Worm (Caenorhabditis elegans) whole organism, mixed stage, embryonic: ENCODE results near the gene B0348.1.

Experiments
- M03D4.4 ChIP-seq: sonication (generic microtip); optimal IDR thresholded peaks from 2 replicates; lab custom pipeline; 2017; ENCODE audit warnings: mild to moderate bottlenecking, missing genetic modification characterization, missing compliant biosample characterization
- bed-3 ChIP-seq: fragments of 200-800 bp; sonication (Bioruptor generic); optimal IDR thresholded peaks from 3 replicates; lab custom pipeline; 2018; ENCODE audit warnings: mild to moderate bottlenecking, missing genetic modification characterization, moderate library complexity, missing compliant biosample characterization
- blmp-1 ChIP-seq: fragments of 150-350 bp; optimal IDR thresholded peaks from 2 replicates; lab custom pipeline; 2014; ENCODE audit warnings: missing biosample characterization, missing genetic modification characterization
- ceh-39 ChIP-seq: fragments of 150-350 bp; optimal IDR thresholded peaks from 2 replicates; lab custom pipeline; 2014; ENCODE audit warnings: missing biosample characterization, missing genetic modification characterization
- ceh-43 ChIP-seq: fragments of 200-800 bp; sonication (Bioruptor generic); optimal IDR thresholded peaks from 2 replicates; lab custom pipeline; 2018; ENCODE audit warnings: mild to moderate bottlenecking, missing genetic modification characterization, moderate library complexity, missing compliant biosample characterization
- ceh-83 ChIP-seq: fragments of 200-800 bp; sonication (Bioruptor generic); optimal IDR thresholded peaks from 2 replicates; lab custom pipeline; 2018; ENCODE audit warnings: mild to moderate bottlenecking, missing genetic modification characterization, missing compliant biosample characterization
- ces-1 ChIP-seq: fragments of 150-350 bp; optimal IDR thresholded peaks from 2 replicates; lab custom pipeline; 2014; ENCODE audit warnings: missing biosample characterization, missing genetic modification reagents, missing genetic modification characterization
- cnd-1 ChIP-seq: fragments of 200-800 bp; sonication (Bioruptor generic); optimal IDR thresholded peaks from 2 replicates; lab custom pipeline; 2018; ENCODE audit warnings: mild to moderate bottlenecking, missing genetic modification characterization, missing compliant biosample characterization
- drap-1 ChIP-seq: fragments of 200-800 bp; sonication (Bioruptor generic); optimal IDR thresholded peaks from 3 replicates; lab custom pipeline; 2018; ENCODE audit warnings: mild to moderate bottlenecking, missing genetic modification characterization, missing compliant biosample characterization
- elt-1 ChIP-seq: sonication (generic microtip); optimal IDR thresholded peaks from 2 replicates; lab custom pipeline; 2017; ENCODE audit warnings: missing genetic modification characterization, mild to moderate bottlenecking, missing compliant biosample characterization, antibody characterized with exemption, moderate library complexity, borderline replicate concordance; ENCODE audit not compliant: insufficient read depth
- elt-3 ChIP-seq: fragments of 150-350 bp; optimal IDR thresholded peaks from 2 replicates; lab custom pipeline; 2014; ENCODE audit warnings: missing biosample characterization, missing genetic modification characterization
- flh-1 ChIP-seq: fragments of 200-800 bp; sonication (Bioruptor generic); optimal IDR thresholded peaks from 2 replicates; lab custom pipeline; 2018; ENCODE audit warnings: mild to moderate bottlenecking, missing genetic modification characterization, moderate library complexity, missing compliant biosample characterization
- ham-2 ChIP-seq: fragments of 200-800 bp; sonication (Bioruptor generic); optimal IDR thresholded peaks from 2 replicates; lab custom pipeline; 2018; ENCODE audit warnings: mild to moderate bottlenecking, missing genetic modification characterization, missing compliant biosample characterization
- hlh-1 ChIP-seq: fragments of 150-350 bp; optimal IDR thresholded peaks from 2 replicates; lab custom pipeline; 2014; ENCODE audit warnings: missing biosample characterization, missing genetic modification reagents, missing genetic modification characterization
- lin-32 ChIP-seq: fragments of 200-800 bp; sonication (Bioruptor generic); optimal IDR thresholded peaks from 2 replicates; lab custom pipeline; 2018; ENCODE audit warnings: mild to moderate bottlenecking, missing genetic modification characterization, missing compliant biosample characterization
- lsy-2 ChIP-seq: fragments of 150-350 bp; optimal IDR thresholded peaks from 2 replicates; lab custom pipeline; 2014; ENCODE audit warnings: missing biosample characterization, missing genetic modification characterization
- mab-5 ChIP-seq: fragments of 150-350 bp; optimal IDR thresholded peaks from 2 replicates; lab custom pipeline; 2014; ENCODE audit warnings: missing biosample characterization, missing genetic modification characterization
- mep-1 ChIP-seq: fragments of 150-350 bp; optimal IDR thresholded peaks from 2 replicates; lab custom pipeline; 2017; ENCODE audit warnings: missing biosample characterization, missing genetic modification reagents, missing genetic modification characterization, inconsistent platforms
- mls-2 ChIP-seq: sonication (generic microtip); optimal IDR thresholded peaks from 2 replicates; lab custom pipeline; 2016; ENCODE audit warnings: mild to moderate bottlenecking, missing genetic modification characterization, moderate library complexity, missing compliant biosample characterization
- nhr-12 ChIP-seq: fragments of 150-350 bp; optimal IDR thresholded peaks from 2 replicates; lab custom pipeline; 2014; ENCODE audit warnings: missing biosample characterization, missing genetic modification characterization
- nhr-2 ChIP-seq: fragments of 150-350 bp; optimal IDR thresholded peaks from 2 replicates; lab custom pipeline; 2014; ENCODE audit warnings: missing biosample characterization, missing genetic modification characterization
- nhr-237 ChIP-seq: fragments of 150-350 bp; optimal IDR thresholded peaks from 2 replicates; lab custom pipeline; 2014; ENCODE audit warnings: missing biosample characterization, missing genetic modification characterization
- nhr-28 ChIP-seq: fragments of 150-350 bp; optimal IDR thresholded peaks from 2 replicates; lab custom pipeline; 2014; ENCODE audit warnings: missing biosample characterization, missing genetic modification characterization
- nhr-76 ChIP-seq: sonication (generic microtip); optimal IDR thresholded peaks from 2 replicates; lab custom pipeline; 2017; ENCODE audit warnings: missing biosample characterization, missing genetic modification characterization
- pha-4 ChIP-seq: fragments of 150-350 bp; optimal IDR thresholded peaks from 2 replicates; lab custom pipeline; 2018; ENCODE audit warnings: missing biosample characterization, missing genetic modification reagents, missing genetic modification characterization
- sem-2 ChIP-seq: fragments of 200-800 bp; sonication (Bioruptor generic); optimal IDR thresholded peaks from 2 replicates; lab custom pipeline; 2018; ENCODE audit warnings: mild to moderate bottlenecking, missing genetic modification characterization, missing compliant biosample characterization
- snpc-4 ChIP-seq: fragments of 150-350 bp; optimal IDR thresholded peaks from 2 replicates; lab custom pipeline; 2014; ENCODE audit warnings: missing biosample characterization, missing genetic modification characterization
- sptf-1 ChIP-seq: sonication (generic microtip); optimal IDR thresholded peaks from 2 replicates; lab custom pipeline; 2017; ENCODE audit warnings: mild to moderate bottlenecking, missing genetic modification characterization, moderate library complexity, missing compliant biosample characterization
- tbx-8 ChIP-seq: fragments of 200-800 bp; sonication (Bioruptor generic); optimal IDR thresholded peaks from 2 replicates; lab custom pipeline; 2018; ENCODE audit warnings: mild to moderate bottlenecking, missing genetic modification characterization, moderate library complexity, missing compliant biosample characterization
- unc-120 ChIP-seq: sonication (generic microtip); optimal IDR thresholded peaks from 2 replicates; lab custom pipeline; 2017; ENCODE audit warnings: missing genetic modification characterization, missing compliant biosample characterization; ENCODE audit not compliant: poor library complexity, severe bottlenecking
- unc-39 ChIP-seq: fragments of 150-350 bp; optimal IDR thresholded peaks from 2 replicates; lab custom pipeline; 2014; ENCODE audit warnings: missing biosample characterization, missing genetic modification characterization
- unc-62 ChIP-seq: fragments of 150-350 bp; optimal IDR thresholded peaks from 2 replicates; lab custom pipeline; 2014; ENCODE audit warnings: missing biosample characterization, missing genetic modification reagents, missing genetic modification characterization
- zip-8 ChIP-seq: fragments of 150-350 bp; optimal IDR thresholded peaks from 2 replicates; lab custom pipeline; 2014; ENCODE audit warnings: missing biosample characterization, missing genetic modification characterization
- ztf-11 ChIP-seq: fragments of 150-350 bp; optimal IDR thresholded peaks from 2 replicates; lab custom pipeline; 2014; ENCODE audit warnings: missing biosample characterization, missing genetic modification characterization

The B0348.1 gene

ce11 chrV:28270-28669, 20.5 kb upstream of the B0348.1 start:
- TF ChIP-seq ham-2 (GFP tag; lab: Kevin White, UChicago) (no peak), blmp-1 (no peak), mab-5 (tag; lab: Kevin White, UChicago) (no peak), nhr-12 (tag; lab: Kevin White, UChicago) (no peak), snpc-4 (tag; lab: Kevin White, UChicago) (no peak), nhr-2 (tag; lab: Kevin White, UChicago) (no peak), mep-1 (no peak), drap-1 (GFP tag; lab: Kevin White, UChicago) (no peak), unc-62 (GFP tag; lab: Kevin White, UChicago) (no peak), unc-39 (tag; lab: Kevin White, UChicago) (no peak), ces-1 (GFP tag; lab: Kevin White, UChicago) (no peak), lsy-2 (no peak), cnd-1 (tag; lab: Kevin White, UChicago) (no peak), elt-1 (tag; lab: Kevin White, UChicago) (no peak), nhr-76 (tag; lab: Kevin White, UChicago) (no peak), tbx-8 (GFP tag; lab: Kevin White, UChicago) (no peak), ceh-83 (GFP tag; lab: Kevin White, UChicago) (no peak), mls-2 (tag; lab: Kevin White, UChicago) (no peak), M03D4.4 (tag; lab: Kevin White, UChicago) (no peak)
- TF ChIP-seq, all 35 proteins: peak for 0

- TF ChIP-seq bed-3 (no peak), nhr-76 (tag; lab: Kevin White, UChicago) (no peak), unc-39 (tag; lab: Kevin White, UChicago) (no peak)
Observed at ce11 chrV:29823-30222, 18.9 kb upstream of the B0348.1 start.

- TF ChIP-seq bed-3 (no peak), mab-5 (tag; lab: Kevin White, UChicago) (no peak), elt-3 (tag; lab: Kevin White, UChicago) (no peak), mep-1 (no peak), flh-1 (no peak)
Observed at ce11 chrV:37729-38128, 11.0 kb upstream of the B0348.1 start.

- TF ChIP-seq mab-5 (tag; lab: Kevin White, UChicago) (no peak), unc-120 (tag; lab: Kevin White, UChicago) (no peak), tbx-8 (GFP tag; lab: Kevin White, UChicago) (no peak), nhr-12 (tag; lab: Kevin White, UChicago) (no peak), lsy-2 (no peak), snpc-4 (tag; lab: Kevin White, UChicago) (no peak), flh-1 (no peak), bed-3 (no peak), elt-3 (tag; lab: Kevin White, UChicago) (no peak), mep-1 (no peak), nhr-76 (tag; lab: Kevin White, UChicago) (no peak), ceh-43 (no peak), blmp-1 (no peak), mls-2 (tag; lab: Kevin White, UChicago) (no peak)
Observed at ce11 chrV:43070-43469, 5.7 kb upstream of the B0348.1 start.

DNA sequence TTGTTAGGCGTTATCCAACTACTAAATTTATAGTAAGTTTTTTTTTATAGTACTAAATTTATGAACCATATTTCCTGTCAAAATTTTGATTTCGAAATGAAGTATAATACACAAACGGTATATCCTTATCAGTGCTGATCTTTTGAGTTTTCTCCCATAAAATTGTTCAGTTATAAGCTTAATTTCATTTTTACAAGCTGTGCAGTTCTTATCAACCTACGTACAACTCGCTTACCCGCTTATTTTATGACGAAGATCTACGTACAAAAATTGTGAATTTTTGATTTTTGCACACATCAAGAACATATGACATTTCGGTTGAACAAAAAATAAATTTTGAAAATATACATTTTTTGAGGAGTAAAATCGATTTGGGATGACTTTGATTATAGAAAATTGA, 4.7 kb upstream of the B0348.1 start:
- no peak for TF ChIP-seq nhr-237 (tag; lab: Kevin White, UChicago)
- no peak for TF ChIP-seq mab-5 (tag; lab: Kevin White, UChicago)
- TF ChIP-seq zip-8 (tag; lab: Kevin White, UChicago), result no peak
- no peak for TF ChIP-seq cnd-1 (tag; lab: Kevin White, UChicago)
- no peak for TF ChIP-seq tbx-8 (GFP tag; lab: Kevin White, UChicago)
- TF ChIP-seq ceh-43, result no peak
- no peak for TF ChIP-seq elt-1 (tag; lab: Kevin White, UChicago)
- TF ChIP-seq ceh-39 (tag; lab: Kevin White, UChicago), result no peak
- TF ChIP-seq lsy-2, result no peak
- no peak for TF ChIP-seq ztf-11 (tag; lab: Kevin White, UChicago)
- TF ChIP-seq nhr-12 (tag; lab: Kevin White, UChicago), result no peak
- no peak for TF ChIP-seq unc-39 (tag; lab: Kevin White, UChicago)
- TF ChIP-seq ham-2 (GFP tag; lab: Kevin White, UChicago), result no peak
- no peak for TF ChIP-seq flh-1
- TF ChIP-seq nhr-76 (tag; lab: Kevin White, UChicago), result no peak
- no peak for TF ChIP-seq nhr-2 (tag; lab: Kevin White, UChicago)
- TF ChIP-seq mls-2 (tag; lab: Kevin White, UChicago), result no peak
- no peak for TF ChIP-seq blmp-1

DNA sequence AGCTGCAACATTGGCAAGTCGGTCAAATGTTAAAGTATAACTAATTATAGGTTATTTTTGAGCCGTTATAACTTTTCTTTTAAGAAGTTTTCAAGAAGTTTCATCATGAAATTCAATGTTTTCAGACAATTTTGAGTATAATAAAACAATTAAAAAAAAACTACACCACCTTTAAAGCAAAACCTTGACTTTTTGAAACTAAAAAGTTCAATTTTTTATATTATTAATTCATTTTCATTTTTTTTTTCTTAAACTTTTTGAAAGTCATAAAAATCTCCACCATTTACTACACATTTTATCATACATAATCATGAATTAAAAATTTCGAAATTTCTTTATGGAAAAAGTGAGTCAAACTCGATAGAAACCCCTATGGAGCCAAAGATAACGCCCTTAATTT, 3.7 kb upstream of the B0348.1 start, which contains the start of gene B0348.2:
Gene B0348.2, plus strand, starts transcription at position 301 of the 400 bp plus-strand sequence.
- TF ChIP-seq zip-8 (tag; lab: Kevin White, UChicago) (no peak), ceh-39 (tag; lab: Kevin White, UChicago) (no peak), mep-1 (no peak), pha-4 (tag; lab: Kevin White, UChicago) (no peak), sem-2 (no peak), nhr-76 (tag; lab: Kevin White, UChicago) (no peak), ceh-43 (no peak), unc-39 (tag; lab: Kevin White, UChicago) (no peak), nhr-28 (tag; lab: Kevin White, UChicago) (no peak), ces-1 (GFP tag; lab: Kevin White, UChicago) (no peak), sptf-1 (tag; lab: Kevin White, UChicago) (no peak), lin-32 (no peak), nhr-2 (tag; lab: Kevin White, UChicago) (no peak), ceh-83 (GFP tag; lab: Kevin White, UChicago) (no peak), mab-5 (tag; lab: Kevin White, UChicago) (no peak), hlh-1 (no peak), elt-3 (tag; lab: Kevin White, UChicago) (no peak), ham-2 (GFP tag; lab: Kevin White, UChicago) (no peak)
